Worm (Caenorhabditis elegans) whole organism, L1 larva: ENCODE measurements around the gene srbc-57.

Source experiments
- C04F5.9 ChIP-seq: sonication (generic microtip); optimal IDR thresholded peaks from 2 replicates; lab custom pipeline; 2016; ENCODE audit warnings: missing genetic modification characterization, missing compliant biosample characterization
- C34B4.2 ChIP-seq: sonication (generic microtip); optimal IDR thresholded peaks from 2 replicates; lab custom pipeline; 2017; ENCODE audit warnings: mild to moderate bottlenecking, missing genetic modification characterization, missing compliant biosample characterization
- alr-1 ChIP-seq: fragments of 200-800 bp; sonication (Bioruptor generic); optimal IDR thresholded peaks from 2 replicates; lab custom pipeline; 2018; ENCODE audit warnings: borderline replicate concordance, mild to moderate bottlenecking, missing genetic modification characterization, missing compliant biosample characterization
- blmp-1 ChIP-seq: fragments of 150-350 bp; optimal IDR thresholded peaks from 2 replicates; lab custom pipeline; 2014; ENCODE audit warnings: missing biosample characterization, missing genetic modification characterization
- ceh-63 ChIP-seq: fragments of 200-800 bp; sonication (Bioruptor generic); optimal IDR thresholded peaks from 2 replicates; lab custom pipeline; 2018; ENCODE audit warnings: mild to moderate bottlenecking, missing genetic modification characterization, missing compliant biosample characterization
- ces-1 ChIP-seq: fragments of 150-350 bp; optimal IDR thresholded peaks from 2 replicates; lab custom pipeline; 2014; ENCODE audit warnings: missing biosample characterization, missing genetic modification reagents, missing genetic modification characterization
- dpl-1 ChIP-seq, 3 experiments: fragments of 150-350 bp in 2 of 3; sonication (generic microtip) in 1 of 3; optimal IDR thresholded peaks; 2 replicates each; lab custom pipeline; 2014 to 2017; ENCODE audit warnings: missing biosample characterization in 3 of 3, missing genetic modification characterization in 3 of 3, missing genetic modification reagents in 3 of 3
- efl-1 ChIP-seq, 4 experiments: fragments of 150-350 bp; optimal IDR thresholded peaks in 3 of 4; peaks in 1 of 4; 1 replicate in 1 of 4; 2 replicates in 3 of 4; lab custom pipeline; 2014; ENCODE audit warnings: missing biosample characterization in 2 of 4, missing genetic modification characterization in 2 of 4, missing genetic modification reagents in 2 of 4
- elt-2 ChIP-seq: sonication (generic microtip); optimal IDR thresholded peaks from 2 replicates; lab custom pipeline; 2016; ENCODE audit warnings: missing genetic modification characterization, mild to moderate bottlenecking, inconsistent platforms, missing compliant biosample characterization, missing genetic modification reagents
- elt-3 ChIP-seq, 6 experiments: fragments of 150-350 bp in 1 of 6; sonication (generic microtip); optimal IDR thresholded peaks; 2 replicates each; lab custom pipeline; 2017 to 2018; ENCODE audit warnings: missing biosample characterization in 6 of 6, missing genetic modification characterization in 6 of 6, inconsistent platforms in 1 of 6
- fkh-10 ChIP-seq: sonication (generic microtip); optimal IDR thresholded peaks from 2 replicates; lab custom pipeline; 2017; ENCODE audit warnings: missing biosample characterization, missing genetic modification reagents, missing genetic modification characterization
- fos-1 ChIP-seq: fragments of 150-350 bp; optimal IDR thresholded peaks from 2 replicates; lab custom pipeline; 2014; ENCODE audit warnings: missing biosample characterization, missing genetic modification characterization
- hlh-4 ChIP-seq: sonication (generic microtip); optimal IDR thresholded peaks from 2 replicates; lab custom pipeline; 2016; ENCODE audit warnings: mild to moderate bottlenecking, missing genetic modification characterization, missing compliant biosample characterization
- hpl-2 ChIP-seq: fragments of 150-350 bp; optimal IDR thresholded peaks from 2 replicates; lab custom pipeline; 2014; ENCODE audit warnings: missing biosample characterization, missing genetic modification reagents, missing genetic modification characterization
- lin-14 ChIP-seq: fragments of 200-800 bp; sonication (Bioruptor generic); optimal IDR thresholded peaks from 2 replicates; lab custom pipeline; 2018; ENCODE audit warnings: mild to moderate bottlenecking, missing genetic modification characterization, moderate library complexity, missing compliant biosample characterization
- lin-15B ChIP-seq: fragments of 150-350 bp; sonication (generic microtip); optimal IDR thresholded peaks from 3 replicates; lab custom pipeline; 2014; ENCODE audit warnings: missing biosample characterization, missing genetic modification characterization
- lin-35 ChIP-seq, 2 experiments: fragments of 150-350 bp; optimal IDR thresholded peaks; 2 replicates each; lab custom pipeline; 2014; ENCODE audit warnings: missing biosample characterization in 2 of 2, missing genetic modification characterization in 2 of 2, missing genetic modification reagents in 2 of 2
- lir-3 ChIP-seq: sonication (generic microtip); optimal IDR thresholded peaks from 2 replicates; lab custom pipeline; 2016; ENCODE audit warnings: mild to moderate bottlenecking, missing genetic modification characterization, moderate library complexity, missing compliant biosample characterization; ENCODE audit not compliant: poor library complexity
- mdl-1 ChIP-seq, 2 experiments: fragments of 150-350 bp; optimal IDR thresholded peaks; 2 replicates each; lab custom pipeline; 2014 to 2017; ENCODE audit warnings: missing biosample characterization in 2 of 2, missing genetic modification characterization in 2 of 2, inconsistent platforms in 1 of 2
- mef-2 ChIP-seq: fragments of 150-350 bp; optimal IDR thresholded peaks from 2 replicates; lab custom pipeline; 2014; ENCODE audit warnings: missing biosample characterization, missing genetic modification characterization
- nhr-12 ChIP-seq: sonication (generic microtip); optimal IDR thresholded peaks from 2 replicates; lab custom pipeline; 2017; ENCODE audit warnings: missing biosample characterization, missing genetic modification characterization
- nhr-19 ChIP-seq: fragments of 200-800 bp; sonication (Bioruptor generic); conservative IDR thresholded peaks from 2 replicates; pipeline ENCODE4 v1.3.6; 2022; ENCODE audit warnings: missing genetic modification characterization, missing compliant biosample characterization
- nhr-20 ChIP-seq: sonication (generic microtip); optimal IDR thresholded peaks from 2 replicates; lab custom pipeline; 2016; ENCODE audit warnings: mild to moderate bottlenecking, missing genetic modification characterization, missing compliant biosample characterization
- nhr-47 ChIP-seq: sonication (generic microtip); optimal IDR thresholded peaks from 2 replicates; lab custom pipeline; 2016; ENCODE audit warnings: mild to moderate bottlenecking, missing genetic modification characterization, moderate library complexity, missing compliant biosample characterization
- nhr-71 ChIP-seq: sonication (generic microtip); optimal IDR thresholded peaks from 2 replicates; lab custom pipeline; 2016; ENCODE audit warnings: mild to moderate bottlenecking, missing genetic modification characterization, moderate library complexity, missing compliant biosample characterization
- nhr-76 ChIP-seq: sonication (generic microtip); optimal IDR thresholded peaks from 2 replicates; lab custom pipeline; 2017; ENCODE audit warnings: missing biosample characterization, missing genetic modification characterization
- nhr-77 ChIP-seq: fragments of 150-350 bp; optimal IDR thresholded peaks from 2 replicates; lab custom pipeline; 2014; ENCODE audit warnings: missing biosample characterization, missing genetic modification characterization
- nhr-84 ChIP-seq: sonication (generic microtip); optimal IDR thresholded peaks from 2 replicates; lab custom pipeline; 2017; ENCODE audit warnings: missing biosample characterization, missing genetic modification characterization
- nhr-85 ChIP-seq: sonication (generic microtip); peaks from one replicate; lab custom pipeline; 2016; ENCODE audit warnings: missing genetic modification characterization, inconsistent platforms, missing compliant biosample characterization
- nhr-90 ChIP-seq: sonication (generic microtip); optimal IDR thresholded peaks from 2 replicates; lab custom pipeline; 2016; ENCODE audit warnings: mild to moderate bottlenecking, missing genetic modification characterization, missing compliant biosample characterization; ENCODE audit not compliant: poor library complexity
- rnt-1 ChIP-seq: sonication (generic microtip); optimal IDR thresholded peaks from 2 replicates; lab custom pipeline; 2016; ENCODE audit warnings: mild to moderate bottlenecking, missing genetic modification characterization, moderate library complexity, missing compliant biosample characterization
- snu-23 ChIP-seq: sonication (generic microtip); optimal IDR thresholded peaks from 2 replicates; lab custom pipeline; 2016; ENCODE audit warnings: missing genetic modification characterization, missing compliant biosample characterization
- sup-37 ChIP-seq: fragments of 200-800 bp; sonication (Bioruptor generic); optimal IDR thresholded peaks from 2 replicates; lab custom pipeline; 2018; ENCODE audit warnings: mild to moderate bottlenecking, missing genetic modification characterization, missing compliant biosample characterization
- swsn-7 ChIP-seq: sonication (generic microtip); optimal IDR thresholded peaks from 2 replicates; lab custom pipeline; 2016; ENCODE audit warnings: missing genetic modification characterization, missing compliant biosample characterization
- tbx-2 ChIP-seq: sonication (generic microtip); optimal IDR thresholded peaks from 2 replicates; lab custom pipeline; 2016; ENCODE audit warnings: missing genetic modification characterization, missing compliant biosample characterization
- tlp-1 ChIP-seq: fragments of 150-350 bp; optimal IDR thresholded peaks from 2 replicates; lab custom pipeline; 2014; ENCODE audit warnings: missing biosample characterization, missing genetic modification characterization
- xbp-1 ChIP-seq: sonication (generic microtip); optimal IDR thresholded peaks from 2 replicates; lab custom pipeline; 2016; ENCODE audit warnings: missing genetic modification characterization, missing compliant biosample characterization
- zag-1 ChIP-seq: fragments of 150-350 bp; optimal IDR thresholded peaks from 2 replicates; lab custom pipeline; 2014; ENCODE audit warnings: missing biosample characterization, missing genetic modification characterization
- ztf-4 ChIP-seq: fragments of 150-350 bp; optimal IDR thresholded peaks from 2 replicates; lab custom pipeline; 2014; ENCODE audit warnings: missing biosample characterization, missing genetic modification characterization

srbc-57 gene

ce11 chrV:501230-501629 lies 32.9 kb upstream of the srbc-57 start, which contains the start of gene str-256 (continued):
- TF ChIP-seq lin-14 (GFP tag; lab: Kevin White, UChicago) = no peak

- TF ChIP-seq nhr-12 (no peak), hpl-2 (GFP tag; lab: Kevin White, UChicago) (no peak), tlp-1 (no peak), C04F5.9 (no peak)
Measured at ce11 chrV:500535-500934, 32.2 kb upstream of the srbc-57 start.

ce11 chrV:497399-497798 lies 29.0 kb upstream of the srbc-57 start, which contains the start of gene T01G6.1:
T01G6.1 (plus strand) TSS chrV:497699.
- TF ChIP-seq ces-1 (GFP tag; lab: Kevin White, UChicago) (no peak), hlh-4 (tag; lab: Kevin White, UChicago) (no peak), nhr-76 (tag; lab: Kevin White, UChicago) (no peak), ceh-63 (GFP tag; lab: Kevin White, UChicago) (no peak), ztf-4 (tag; lab: Kevin White, UChicago) (no peak)

ce11 chrV:494284-494683 lies 25.9 kb upstream of the srbc-57 start, which contains the start of gene nhr-131:
nhr-131 (plus strand) TSS chrV:494370.
- peak in 2 of 6 experiments; percentile 27 to 55 for TF ChIP-seq elt-3 (tag; optimal IDR thresholded peaks at IDR 0.05; lab: Kevin White, UChicago)
- TF ChIP-seq efl-1 (optimal IDR thresholded peaks at IDR 0.05; lab: Kevin White, UChicago) = no peak
- peak in 1 of 2 experiments; percentile 61 for TF ChIP-seq efl-1 (GFP tag; optimal IDR thresholded peaks at IDR 0.05 in 1 of 2; lab: Kevin White, UChicago)
- TF ChIP-seq nhr-90 (tag; lab: Kevin White, UChicago) = peak; percentile 45
- peak; percentile 38 for TF ChIP-seq snu-23
- peak; percentile 34 for TF ChIP-seq elt-2 (tag; lab: Kevin White, UChicago)
- peak in 1 of 2 experiments; percentile 60 for TF ChIP-seq lin-35 (GFP tag; optimal IDR thresholded peaks at IDR 0.05; lab: Kevin White, UChicago)
- no peak for TF ChIP-seq fos-1 (tag; lab: Kevin White, UChicago)
- peak; percentile 18 for TF ChIP-seq nhr-85
- peak; percentile 51 for TF ChIP-seq blmp-1 (tag; lab: Kevin White, UChicago)
- peak; percentile 58 for TF ChIP-seq nhr-20 (tag; lab: Kevin White, UChicago)
- peak in 1 of 2 experiments; percentile 30 for TF ChIP-seq mdl-1 (tag; optimal IDR thresholded peaks at IDR 0.05; lab: Kevin White, UChicago)
- TF ChIP-seq tbx-2 (tag; lab: Kevin White, UChicago) = peak; percentile 6
- no peak for TF ChIP-seq nhr-19 (GFP tag; lab: Robert Waterston, UW)
- peak; percentile 29 for TF ChIP-seq nhr-71 (tag; lab: Kevin White, UChicago)
- TF ChIP-seq alr-1 (tag; lab: Kevin White, UChicago) = no peak
- TF ChIP-seq nhr-77 (tag; lab: Kevin White, UChicago) = peak; percentile 5
- no peak for TF ChIP-seq swsn-7

ce11 chrV:491432-491831 lies 23.1 kb upstream of the srbc-57 start, which contains the start of gene str-196:
str-196 (plus strand) TSS chrV:491732.
- no peak for TF ChIP-seq C34B4.2
- no peak for TF ChIP-seq swsn-7
- TF ChIP-seq mef-2 = no peak
- no peak for TF ChIP-seq zag-1

- TF ChIP-seq rnt-1 = no peak
- TF ChIP-seq nhr-84 = no peak
- TF ChIP-seq lin-15B (tag; lab: Kevin White, UChicago) = no peak
- no peak for TF ChIP-seq nhr-47 (tag; lab: Kevin White, UChicago)
- no peak for TF ChIP-seq dpl-1 (GFP tag; optimal IDR thresholded peaks at IDR 0.05; lab: Kevin White, UChicago)
- TF ChIP-seq lir-3 (tag; lab: Kevin White, UChicago) = no peak
- no peak for TF ChIP-seq sup-37 (GFP tag; lab: Kevin White, UChicago)
- TF ChIP-seq xbp-1 = no peak
- no peak for TF ChIP-seq hpl-2 (GFP tag; lab: Kevin White, UChicago)
- TF ChIP-seq nhr-12 = no peak
- no peak for TF ChIP-seq fkh-10 (GFP tag; lab: Kevin White, UChicago)
Measured at ce11 chrV:489320-489719, 21.0 kb upstream of the srbc-57 start, which contains the start of gene nhr-106. nhr-106 (plus strand) TSS chrV:489620.
